Fruit fly (Drosophila melanogaster) whole organism, pupa: Measurements from ENCODE around the gene Ten-a.
A peak's percentile ranks its signal among the peaks of the same experiment; 100 is the strongest.

ENCODE experiments used
- CG10348 ChIP-seq: fragments of 200-800 bp; sonication (Bioruptor generic); IDR thresholded peaks from 2 replicates; pipeline ENCODE4 v1.3.6; 2022; ENCODE audit warnings: missing biosample characterization, missing genetic modification characterization
- CG15710 ChIP-seq: fragments of 200-800 bp; sonication (Bioruptor generic); optimal IDR thresholded peaks from 2 replicates; lab custom pipeline; 2018; ENCODE audit warnings: missing biosample characterization, mild to moderate bottlenecking, missing genetic modification characterization, moderate library complexity
- CG17806 ChIP-seq: fragments of 200-800 bp; sonication (Bioruptor generic); optimal IDR thresholded peaks from 2 replicates; lab custom pipeline; 2018; ENCODE audit warnings: missing biosample characterization, mild to moderate bottlenecking, missing genetic modification characterization, moderate library complexity
- CG9948 ChIP-seq: fragments of 200-800 bp; sonication (Bioruptor generic); optimal IDR thresholded peaks from 2 replicates; lab custom pipeline; 2018; ENCODE audit warnings: missing biosample characterization, mild to moderate bottlenecking, missing genetic modification characterization, moderate library complexity
- EcR ChIP-seq: fragments of 200-800 bp; sonication (Bioruptor generic); optimal IDR thresholded peaks from 3 replicates; lab custom pipeline; 2019; ENCODE audit warnings: missing biosample characterization, missing genetic modification characterization, mild to moderate bottlenecking, moderate library complexity, missing genetic modification reagents
- Ets98B ChIP-seq: fragments of 200-800 bp; sonication (Bioruptor generic); IDR thresholded peaks from 2 replicates; pipeline ENCODE4 v1.3.6; 2022; ENCODE audit warnings: missing biosample characterization, missing genetic modification characterization
- Pif1B ChIP-seq: fragments of 200-800 bp; sonication (Bioruptor generic); optimal IDR thresholded peaks from 3 replicates; lab custom pipeline; 2016; ENCODE audit warnings: missing biosample characterization, missing genetic modification characterization
- Snoo ChIP-seq: fragments of 200-800 bp; sonication (Bioruptor generic); optimal IDR thresholded peaks from 3 replicates; lab custom pipeline; 2017; ENCODE audit warnings: missing biosample characterization, mild to moderate bottlenecking, missing genetic modification characterization, inconsistent platforms
- rn ChIP-seq: fragments of 200-800 bp; sonication (Bioruptor generic); IDR thresholded peaks from 2 replicates; pipeline ENCODE4 v1.3.6; 2022; ENCODE audit warnings: missing biosample characterization, missing genetic modification characterization

dm6 chrX:12075569-12075968 is 32.1 kb downstream of the Ten-a start:
- TF ChIP-seq CG10348 (GFP tag; lab: Robert Waterston, UW) (no peak), Ets98B (GFP tag; lab: Robert Waterston, UW) (no peak), Pif1B (GFP tag; lab: Kevin White, UChicago) (no peak), EcR (GFP tag; lab: Kevin White, UChicago) (no peak), Snoo (tag; lab: Kevin White, UChicago) (no peak), CG17806 (no peak), CG15710 (tag; lab: Kevin White, UChicago) (peak; percentile 25), rn (GFP tag; lab: Robert Waterston, UW) (no peak), CG9948 (peak; percentile 11)
